Fruit fly (Drosophila melanogaster): Measurements from ENCODE around the gene FER.

FER gene

DNA sequence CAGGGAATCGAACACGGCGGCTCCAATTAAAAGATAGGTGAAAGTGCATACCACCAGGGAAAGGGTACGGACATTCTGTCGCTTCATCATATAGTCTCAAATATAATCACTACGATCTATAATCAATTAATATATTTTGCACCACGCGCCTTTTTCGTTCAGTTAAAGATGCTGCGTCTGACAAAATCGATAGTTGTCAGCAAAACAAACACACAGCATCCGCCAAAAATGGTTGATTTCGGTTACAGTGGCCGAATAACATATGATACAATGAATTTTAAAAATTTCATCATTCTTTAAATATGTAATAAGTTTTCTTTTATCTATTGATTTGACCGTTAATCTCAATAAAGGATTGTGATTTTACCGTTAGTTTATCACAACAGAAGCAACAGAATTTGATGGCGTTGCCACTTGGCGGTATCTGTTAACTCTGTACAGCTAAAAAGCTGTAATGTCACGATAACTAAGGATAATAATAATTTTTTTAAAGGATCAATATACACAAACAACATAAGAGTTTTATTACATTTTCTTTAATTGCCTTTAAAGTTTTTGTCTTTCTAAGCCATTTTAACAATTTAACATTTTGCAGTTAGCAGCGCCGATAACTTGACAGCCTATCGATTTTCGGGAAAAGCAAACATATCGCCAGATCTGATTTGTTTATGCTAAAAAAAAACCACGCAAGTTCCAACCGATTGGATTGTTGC is 17.7 kb upstream of the FER start, which contains the start of the genes Task7 and alpha-Man-IIa (continued):
- TF ChIP-seq ro (GFP tag; IDR thresholded peaks at IDR 0.05) = no peak
- TF ChIP-seq CG10462 (GFP tag; optimal IDR thresholded peaks at IDR 0.05) = peak; percentile 50
- TF ChIP-seq CG10959 (GFP tag; IDR thresholded peaks at IDR 0.05) = no peak
- TF ChIP-seq insv (GFP tag; optimal IDR thresholded peaks at IDR 0.05) = no peak
- TF ChIP-seq so (GFP tag; IDR thresholded peaks at IDR 0.05) = no peak
- TF ChIP-seq Atf3 (GFP tag; optimal IDR thresholded peaks at IDR 0.05) = no peak
- TF ChIP-seq CG13287 (GFP tag; IDR thresholded peaks at IDR 0.05; ENCODE audit: partially characterized antibody) = peak; percentile 71
- TF ChIP-seq ap (GFP tag; IDR thresholded peaks at IDR 0.05) = no peak
- no peak for TF ChIP-seq CG7271 (tag; optimal IDR thresholded peaks at IDR 0.05)
- peak; percentile 6 for TF ChIP-seq lilli (GFP tag; optimal IDR thresholded peaks at IDR 0.05)
- peak; percentile 74; the same call in 3 of the 4 replicates for TF ChIP-seq Dll (GFP tag; IDR thresholded peaks at IDR 0.05; ENCODE audit: partially characterized antibody)
- TF ChIP-seq CG10321 (GFP tag; IDR thresholded peaks at IDR 0.05) = no peak
- TF ChIP-seq CG33557 (GFP tag; optimal IDR thresholded peaks at IDR 0.05) = no peak
- no peak for TF ChIP-seq gcm2 (GFP tag; optimal IDR thresholded peaks at IDR 0.05)
- no peak for TF ChIP-seq pros (GFP tag; optimal IDR thresholded peaks at IDR 0.05)
- no peak for TF ChIP-seq CG7357 (GFP tag; IDR thresholded peaks at IDR 0.05)
- TF ChIP-seq MBD-R2 (GFP tag; IDR thresholded peaks at IDR 0.05) = peak; percentile 65
- peak; percentile 47; the same call in 1 of the 3 replicates for TF ChIP-seq CG34224 (GFP tag; IDR thresholded peaks at IDR 0.05; ENCODE audit: partially characterized antibody)
- TF ChIP-seq trem (tag; optimal IDR thresholded peaks at IDR 0.05) = peak; percentile 97
- TF ChIP-seq CG14710 (tag; optimal IDR thresholded peaks at IDR 0.05) = peak; percentile 35
- TF ChIP-seq Scr (GFP tag; IDR thresholded peaks at IDR 0.05; ENCODE audit: partially characterized antibody) = peak; percentile 55
- TF ChIP-seq CG1602 (GFP tag; optimal IDR thresholded peaks at IDR 0.05) = no peak
- 0 out of 2 replicates have a peak, but pooled peaks have one; percentile 31 for TF ChIP-seq Bgb (GFP tag; IDR thresholded peaks at IDR 0.05; ENCODE audit: partially characterized antibody)
- TF ChIP-seq phol (tag; optimal IDR thresholded peaks at IDR 0.05) = peak; percentile 36
- TF ChIP-seq MESR4 (GFP tag; optimal IDR thresholded peaks at IDR 0.05) = no peak
- TF ChIP-seq CG17568 (GFP tag; optimal IDR thresholded peaks at IDR 0.05) = no peak
- TF ChIP-seq Lim3 (GFP tag; IDR thresholded peaks at IDR 0.05) = no peak
- TF ChIP-seq CG5953 (GFP tag; IDR thresholded peaks at IDR 0.05) = no peak
- no peak for TF ChIP-seq CHES-1-like (GFP tag; optimal IDR thresholded peaks at IDR 0.05)
- TF ChIP-seq E2f1 (GFP tag; IDR thresholded peaks at IDR 0.05) = no peak
- TF ChIP-seq Dp (GFP tag; optimal IDR thresholded peaks at IDR 0.05) = peak; percentile 27
- TF ChIP-seq bbx (GFP tag; IDR thresholded peaks at IDR 0.05; ENCODE audit: partially characterized antibody) = peak; percentile 42; the same call in 1 of the 2 replicates
- no peak for TF ChIP-seq CG8290 (GFP tag; optimal IDR thresholded peaks at IDR 0.05)
- TF ChIP-seq CG8290 (tag; optimal IDR thresholded peaks at IDR 0.05) = no peak
- TF ChIP-seq CG3726 (GFP tag; IDR thresholded peaks at IDR 0.05) = no peak
- no peak for TF ChIP-seq CG3281 (GFP tag; optimal IDR thresholded peaks at IDR 0.05)
- TF ChIP-seq cato (GFP tag; optimal IDR thresholded peaks at IDR 0.05; ENCODE audit: borderline replicate concordance) = no peak
- peak; percentile 49; the same call in 1 of the 2 replicates for TF ChIP-seq unc-4 (GFP tag; IDR thresholded peaks at IDR 0.05; ENCODE audit: partially characterized antibody)
- no peak for TF ChIP-seq gsb (GFP tag; IDR thresholded peaks at IDR 0.05)
- TF ChIP-seq Pdp1 (GFP tag; optimal IDR thresholded peaks at IDR 0.05) = no peak
- no peak for TF ChIP-seq CG32767 (GFP tag; IDR thresholded peaks at IDR 0.05)
- TF ChIP-seq CG16813 (GFP tag; IDR thresholded peaks at IDR 0.05; ENCODE audit: partially characterized antibody) = 0 out of 3 replicates have a peak, but pooled peaks have one; percentile 7
- peak; percentile 70 for TF ChIP-seq Myb (GFP tag; optimal IDR thresholded peaks at IDR 0.05)
- TF ChIP-seq CG16779 (GFP tag; IDR thresholded peaks at IDR 0.05) = no peak
- TF ChIP-seq CG12104 (GFP tag; optimal IDR thresholded peaks at IDR 0.05) = no peak
- TF ChIP-seq cas (GFP tag; IDR thresholded peaks at IDR 0.05) = no peak
- TF ChIP-seq danr (GFP tag; IDR thresholded peaks at IDR 0.05) = no peak
- no peak for TF ChIP-seq her (GFP tag; optimal IDR thresholded peaks at IDR 0.05)
- TF ChIP-seq Med (GFP tag) = peak; percentile 50
- TF ChIP-seq CG18764 (GFP tag; optimal IDR thresholded peaks at IDR 0.05) = no peak

Measured in whole organism, embryonic.